Fruit fly (Drosophila melanogaster) whole organism, embryonic: ENCODE data around the gene CG12078.
A peak's percentile ranks its signal among the peaks of the same experiment; 100 is the strongest.

ENCODE experiments used
- Bteb2 ChIP-seq: fragments of 200-800 bp; sonication (Bioruptor generic); optimal IDR thresholded peaks from 2 replicates; lab custom pipeline; 2016; ENCODE audit warnings: missing biosample characterization, missing genetic modification characterization
- CG10654 ChIP-seq: fragments of 200-800 bp; sonication (Bioruptor generic); optimal IDR thresholded peaks from 2 replicates; lab custom pipeline; 2016; ENCODE audit warnings: missing biosample characterization, missing genetic modification characterization
- CG13287 ChIP-seq: fragments of 200-800 bp; sonication (Bioruptor generic); IDR thresholded peaks from 2 replicates; pipeline ENCODE4 v1.3.6; 2022; ENCODE audit warnings: missing biosample characterization, missing genetic modification characterization; ENCODE audit not compliant: partially characterized antibody
- CG14014 ChIP-seq: fragments of 200-800 bp; sonication (Bioruptor generic); IDR thresholded peaks from 2 replicates; pipeline ENCODE4 v1.3.6; 2022; ENCODE audit warnings: missing biosample characterization, missing genetic modification characterization
- CG15073 ChIP-seq: fragments of 200-800 bp; sonication (Bioruptor generic); optimal IDR thresholded peaks from 2 replicates; lab custom pipeline; 2016; ENCODE audit warnings: missing biosample characterization, missing genetic modification characterization
- CG16779 ChIP-seq: fragments of 200-800 bp; sonication (Bioruptor generic); IDR thresholded peaks from 2 replicates; pipeline ENCODE4 v1.3.6; 2022; ENCODE audit warnings: missing biosample characterization, missing genetic modification characterization
- CG17568 ChIP-seq: fragments of 200-800 bp; sonication (Bioruptor generic); optimal IDR thresholded peaks from 2 replicates; lab custom pipeline; 2018; ENCODE audit warnings: missing biosample characterization, mild to moderate bottlenecking, missing genetic modification characterization, moderate library complexity
- CG18011 ChIP-seq: fragments of 200-800 bp; sonication (Bioruptor generic); optimal IDR thresholded peaks from 2 replicates; lab custom pipeline; 2017; ENCODE audit warnings: missing biosample characterization, missing genetic modification characterization, mild to moderate bottlenecking, moderate library complexity, missing genotype
- CG2116 ChIP-seq: fragments of 200-800 bp; sonication (Bioruptor generic); optimal IDR thresholded peaks from 3 replicates; lab custom pipeline; 2018; ENCODE audit warnings: missing biosample characterization, mild to moderate bottlenecking, missing genetic modification characterization
- CG31224 ChIP-seq: fragments of 200-800 bp; sonication (Bioruptor generic); IDR thresholded peaks from 2 replicates; pipeline ENCODE4 v1.3.6; 2022; ENCODE audit warnings: missing biosample characterization, missing genetic modification characterization
- CG31365 ChIP-seq: fragments of 200-800 bp; sonication (Bioruptor generic); optimal IDR thresholded peaks from 2 replicates; lab custom pipeline; 2018; ENCODE audit warnings: missing biosample characterization, mild to moderate bottlenecking, missing genetic modification characterization
- CG31388 ChIP-seq: fragments of 200-800 bp; sonication (Bioruptor generic); optimal IDR thresholded peaks from 2 replicates; lab custom pipeline; 2016; ENCODE audit warnings: missing biosample characterization, missing genetic modification characterization
- CG7556 ChIP-seq: fragments of 200-800 bp; sonication (Bioruptor generic); optimal IDR thresholded peaks from 2 replicates; lab custom pipeline; 2017; ENCODE audit warnings: missing biosample characterization, mild to moderate bottlenecking, missing genetic modification characterization
- CG7786 ChIP-seq: fragments of 200-800 bp; sonication (Bioruptor generic); optimal IDR thresholded peaks from 2 replicates; lab custom pipeline; 2016; ENCODE audit warnings: missing biosample characterization, missing genetic modification characterization
- CG8388 ChIP-seq: fragments of 200-800 bp; sonication (Bioruptor generic); optimal IDR thresholded peaks from 2 replicates; lab custom pipeline; 2019; ENCODE audit warnings: missing biosample characterization, mild to moderate bottlenecking, missing genetic modification characterization, moderate library complexity
- CG8944 ChIP-seq: fragments of 200-800 bp; sonication (Bioruptor generic); optimal IDR thresholded peaks from 3 replicates; lab custom pipeline; 2016; ENCODE audit warnings: missing biosample characterization, missing genetic modification characterization
- CG9609 ChIP-seq: fragments of 200-800 bp; sonication (Bioruptor generic); optimal IDR thresholded peaks from 3 replicates; lab custom pipeline; 2016; ENCODE audit warnings: missing biosample characterization, missing genetic modification characterization
- Doc3 ChIP-seq: fragments of 200-800 bp; sonication (Bioruptor generic); IDR thresholded peaks from 3 replicates; pipeline ENCODE4 v1.3.6; 2022; ENCODE audit warnings: missing biosample characterization, missing genetic modification characterization; ENCODE audit not compliant: partially characterized antibody
- Ets65A ChIP-seq: fragments of 200-800 bp; sonication (Bioruptor generic); peaks from one replicate; lab custom pipeline; 2016; ENCODE audit warnings: missing biosample characterization, missing genetic modification characterization
- Hr3 ChIP-seq: fragments of 200-800 bp; sonication (Bioruptor generic); optimal IDR thresholded peaks from 3 replicates; lab custom pipeline; 2016; ENCODE audit warnings: missing biosample characterization, missing genetic modification characterization
- MESR4 ChIP-seq: fragments of 200-800 bp; sonication (Bioruptor generic); optimal IDR thresholded peaks from 2 replicates; lab custom pipeline; 2018; ENCODE audit warnings: missing biosample characterization, mild to moderate bottlenecking, missing genetic modification characterization, moderate library complexity
- Sox100B ChIP-seq: fragments of 200-800 bp; sonication (Bioruptor generic); optimal IDR thresholded peaks from 3 replicates; lab custom pipeline; 2018; ENCODE audit warnings: missing biosample characterization, mild to moderate bottlenecking, missing genetic modification characterization
- Spps ChIP-seq: fragments of 200-800 bp; sonication (Bioruptor generic); optimal IDR thresholded peaks from 2 replicates; lab custom pipeline; 2018; ENCODE audit warnings: missing biosample characterization, mild to moderate bottlenecking, missing genetic modification characterization
- ap ChIP-seq: fragments of 200-800 bp; sonication (Bioruptor generic); IDR thresholded peaks from 2 replicates; pipeline ENCODE4 v1.3.6; 2022; ENCODE audit warnings: missing biosample characterization, missing genetic modification characterization
- btn ChIP-seq: fragments of 200-800 bp; sonication (Bioruptor generic); optimal IDR thresholded peaks from 2 replicates; lab custom pipeline; 2016; ENCODE audit warnings: missing biosample characterization, missing genetic modification characterization
- chinmo ChIP-seq: fragments of 200-800 bp; sonication (Bioruptor generic); IDR thresholded peaks from 4 replicates; pipeline ENCODE4 v1.3.6; 2022; ENCODE audit warnings: missing biosample characterization, missing genetic modification characterization; ENCODE audit not compliant: partially characterized antibody
- corto ChIP-seq: fragments of 200-800 bp; sonication (Bioruptor generic); optimal IDR thresholded peaks from 2 replicates; lab custom pipeline; 2016; ENCODE audit warnings: missing biosample characterization, mild to moderate bottlenecking, missing genetic modification characterization, moderate library complexity
- crp ChIP-seq, 2 experiments: fragments of 200-800 bp; sonication (Bioruptor generic); optimal IDR thresholded peaks; 2 replicates in 1 of 2; 3 replicates in 1 of 2; lab custom pipeline; 2017; ENCODE audit warnings: missing biosample characterization in 2 of 2, missing genetic modification characterization in 2 of 2, mild to moderate bottlenecking in 1 of 2, moderate library complexity in 1 of 2
- dati ChIP-seq: fragments of 200-800 bp; sonication (Bioruptor generic); IDR thresholded peaks from 2 replicates; pipeline ENCODE4 v1.3.6; 2022; ENCODE audit warnings: missing biosample characterization, missing genetic modification characterization
- dm ChIP-seq: fragments of 200-800 bp; sonication (Bioruptor generic); optimal IDR thresholded peaks from 3 replicates; lab custom pipeline; 2016; ENCODE audit warnings: missing biosample characterization, missing genetic modification characterization
- dpn ChIP-seq, 2 experiments: fragments of 200-800 bp; sonication (Bioruptor generic); optimal IDR thresholded peaks; 3 replicates each; lab custom pipeline; 2016; ENCODE audit warnings: missing biosample characterization in 2 of 2, missing genetic modification characterization in 2 of 2
- eyg ChIP-seq: fragments of 200-800 bp; sonication (Bioruptor generic); optimal IDR thresholded peaks from 3 replicates; lab custom pipeline; 2016; ENCODE audit warnings: missing biosample characterization, missing genetic modification characterization
- fd102C ChIP-seq: fragments of 200-800 bp; sonication (Bioruptor generic); optimal IDR thresholded peaks from 2 replicates; lab custom pipeline; 2018; ENCODE audit warnings: missing biosample characterization, mild to moderate bottlenecking, missing genetic modification characterization, moderate library complexity
- fd3F ChIP-seq: fragments of 200-800 bp; sonication (Bioruptor generic); optimal IDR thresholded peaks from 2 replicates; lab custom pipeline; 2018; ENCODE audit warnings: missing biosample characterization, mild to moderate bottlenecking, missing genetic modification characterization, moderate library complexity
- grn ChIP-seq: fragments of 200-800 bp; sonication (Bioruptor generic); optimal IDR thresholded peaks from 3 replicates; lab custom pipeline; 2017; ENCODE audit warnings: missing biosample characterization, missing genetic modification characterization
- gt ChIP-seq: fragments of 200-800 bp; sonication (Bioruptor generic); IDR thresholded peaks from 2 replicates; pipeline ENCODE4 v1.3.6; 2022; ENCODE audit warnings: missing biosample characterization, missing genetic modification characterization
- jigr1 ChIP-seq: fragments of 200-800 bp; sonication (Bioruptor generic); IDR thresholded peaks from 3 replicates; pipeline ENCODE4 v1.3.6; 2022; ENCODE audit warnings: missing biosample characterization, missing genetic modification characterization
- kay ChIP-seq: fragments of 200-800 bp; sonication (Bioruptor generic); optimal IDR thresholded peaks from 2 replicates; lab custom pipeline; 2016; ENCODE audit warnings: missing biosample characterization, missing genetic modification characterization
- ken ChIP-seq: fragments of 200-800 bp; sonication (Bioruptor generic); IDR thresholded peaks from 3 replicates; pipeline ENCODE4 v1.3.6; 2022; ENCODE audit warnings: missing biosample characterization, missing genetic modification characterization
- lbe ChIP-seq: fragments of 200-800 bp; sonication (Bioruptor generic); optimal IDR thresholded peaks from 2 replicates; lab custom pipeline; 2016; ENCODE audit warnings: missing biosample characterization, mild to moderate bottlenecking, missing genetic modification characterization
- lola ChIP-seq, 3 experiments: fragments of >200 bp in 2 of 3; fragments of 200-800 bp in 1 of 3; sonication (Bioruptor generic) in 1 of 3; optimal IDR thresholded peaks; 2 replicates each; lab custom pipeline; 2017 to 2019; ENCODE audit warnings: missing biosample characterization in 3 of 3, missing genetic modification characterization in 3 of 3, mild to moderate bottlenecking in 1 of 3, moderate library complexity in 1 of 3
- org-1 ChIP-seq: fragments of 200-800 bp; sonication (Bioruptor generic); optimal IDR thresholded peaks from 2 replicates; lab custom pipeline; 2017; ENCODE audit warnings: missing biosample characterization, missing genetic modification characterization
- peb ChIP-seq: fragments of 200-800 bp; sonication (Bioruptor generic); IDR thresholded peaks from 2 replicates; pipeline ENCODE4 v1.3.6; 2022; ENCODE audit warnings: missing biosample characterization, missing genetic modification characterization
- run ChIP-seq: fragments of 200-800 bp; sonication (Bioruptor generic); optimal IDR thresholded peaks from 3 replicates; lab custom pipeline; 2018; ENCODE audit warnings: missing biosample characterization, mild to moderate bottlenecking, missing genetic modification characterization
- sens ChIP-seq: fragments of 200-800 bp; sonication (Bioruptor generic); peaks from one replicate; lab custom pipeline; 2016; ENCODE audit warnings: missing biosample characterization, missing genetic modification characterization
- sim ChIP-seq: fragments of 200-800 bp; sonication (Bioruptor generic); IDR thresholded peaks from 2 replicates; pipeline ENCODE4 v1.3.6; 2022; ENCODE audit warnings: missing biosample characterization, missing genetic modification characterization
- sug ChIP-seq: fragments of 200-800 bp; optimal IDR thresholded peaks from 2 replicates; lab custom pipeline; 2019; ENCODE audit warnings: missing biosample characterization, mild to moderate bottlenecking, missing genetic modification characterization, moderate library complexity
- yki ChIP-seq: fragments of >200 bp; optimal IDR thresholded peaks from 3 replicates; lab custom pipeline; 2018
- zfh2 ChIP-seq: fragments of 200-800 bp; sonication (Bioruptor generic); optimal IDR thresholded peaks from 2 replicates; lab custom pipeline; 2016; ENCODE audit warnings: missing biosample characterization, missing genetic modification characterization

CG12078 gene

dm6 chr3L:3249997-3250774 is 6.1 kb upstream of the CG12078 start (continued):
- TF ChIP-seq crp (GFP tag; optimal IDR thresholded peaks at IDR 0.05; lab: Kevin White, UChicago), result peak in 1 of 2 experiments; percentile 67
- TF ChIP-seq CG7786 (GFP tag; lab: Kevin White, UChicago), result peak; percentile 96
- peak; percentile 6 for TF ChIP-seq yki (lab: Kevin White, UChicago)
- peak; percentile 42 for TF ChIP-seq lbe (GFP tag; lab: Kevin White, UChicago)
- TF ChIP-seq Spps (tag; lab: Kevin White, UChicago), result peak; percentile 80
- TF ChIP-seq chinmo (GFP tag; lab: Robert Waterston, UW), result peak; percentile 99
- TF ChIP-seq CG15073 (GFP tag; lab: Kevin White, UChicago), result peak; percentile 76
- peak; percentile 96 for TF ChIP-seq CG9609 (GFP tag; lab: Kevin White, UChicago)
- peak; percentile 100 for TF ChIP-seq sens
- peak; percentile 83 for TF ChIP-seq CG10654
- peak; percentile 94 for TF ChIP-seq CG8944 (GFP tag; lab: Kevin White, UChicago)
- TF ChIP-seq Sox100B (GFP tag; lab: Kevin White, UChicago), result peak; percentile 98
- peak; percentile 98 for TF ChIP-seq Ets65A (GFP tag; lab: Kevin White, UChicago)
- TF ChIP-seq gt (GFP tag; lab: Robert Waterston, UW), result peak; percentile 63
- TF ChIP-seq lola (GFP tag; optimal IDR thresholded peaks at IDR 0.05; lab: Kevin White, UChicago), result peak in 1 of 3 experiments; percentile 97
- peak; percentile 85 for TF ChIP-seq CG18011
- no peak for TF ChIP-seq MESR4 (GFP tag; lab: Kevin White, UChicago)
- TF ChIP-seq CG31365 (tag; lab: Kevin White, UChicago), result peak; percentile 17
- TF ChIP-seq corto, result peak; percentile 37
- TF ChIP-seq kay (GFP tag; lab: Kevin White, UChicago), result peak; percentile 89
- peak; percentile 97 for TF ChIP-seq CG7556
- TF ChIP-seq dati, result peak; percentile 38; the same call in 1 of the 2 replicates
- peak; percentile 87 for TF ChIP-seq jigr1 (GFP tag; lab: Robert Waterston, UW)
- peak; percentile 86 for TF ChIP-seq btn
- TF ChIP-seq CG13287 (GFP tag; lab: Robert Waterston, UW), result peak; percentile 50
- peak; percentile 95 to 96 for TF ChIP-seq dpn (GFP tag; optimal IDR thresholded peaks at IDR 0.05; lab: Kevin White, UChicago)
- peak; percentile 83 for TF ChIP-seq run
- TF ChIP-seq org-1 (GFP tag; lab: Kevin White, UChicago), result peak; percentile 93
- peak; percentile 58; the same call in 1 of the 2 replicates for TF ChIP-seq sim
- TF ChIP-seq peb (GFP tag; lab: Robert Waterston, UW), result peak; percentile 59
- TF ChIP-seq CG8388 (GFP tag; lab: Kevin White, UChicago), result peak; percentile 93
- TF ChIP-seq Doc3 (GFP tag; lab: Robert Waterston, UW), result no peak
- TF ChIP-seq CG14014, result peak; percentile 88
- peak; percentile 96 for TF ChIP-seq Hr3 (GFP tag; lab: Kevin White, UChicago)
- peak; percentile 68 for TF ChIP-seq CG2116
- peak; percentile 44; the same call in 1 of the 2 replicates for TF ChIP-seq CG16779 (GFP tag; lab: Robert Waterston, UW)
- TF ChIP-seq zfh2 (GFP tag; lab: Kevin White, UChicago), result peak; percentile 95
- peak; percentile 76 for TF ChIP-seq eyg (GFP tag; lab: Kevin White, UChicago)
- TF ChIP-seq fd3F (GFP tag; lab: Kevin White, UChicago), result peak; percentile 94
- peak; percentile 78 for TF ChIP-seq CG31388 (GFP tag; lab: Kevin White, UChicago)
- peak; percentile 72 for TF ChIP-seq ap
- peak; percentile 99 for TF ChIP-seq grn (GFP tag; lab: Kevin White, UChicago)
- peak; percentile 96 for TF ChIP-seq Bteb2 (GFP tag; lab: Kevin White, UChicago)
- peak; percentile 92 for TF ChIP-seq sug (tag; lab: Kevin White, UChicago)
- peak; percentile 83 for TF ChIP-seq CG17568 (GFP tag; lab: Kevin White, UChicago)
- peak; percentile 71; the same call in 2 of the 3 replicates for TF ChIP-seq ken (GFP tag; lab: Robert Waterston, UW)
- TF ChIP-seq CG31224 (GFP tag; lab: Robert Waterston, UW), result peak; percentile 70
- peak; percentile 10 for TF ChIP-seq fd102C (GFP tag; lab: Kevin White, UChicago)
- peak; percentile 87 for TF ChIP-seq dm
